Worm (Caenorhabditis elegans): Measurements from ENCODE around the gene ubc-18.

ce11 chrIII:7045643-7046042, 22.7 kb downstream of the ubc-18 start, which contains the start of gene R01H2.7:
- TF ChIP-seq nhr-237 (tag; optimal IDR thresholded peaks at IDR 0.05) (no peak), unc-62 (GFP tag; optimal IDR thresholded peaks at IDR 0.05) (no peak), nhr-28 (tag; optimal IDR thresholded peaks at IDR 0.05) (no peak), nhr-76 (tag; optimal IDR thresholded peaks at IDR 0.05) (no peak), ztf-11 (tag; optimal IDR thresholded peaks at IDR 0.05) (no peak), blmp-1 (tag; optimal IDR thresholded peaks at IDR 0.05) (no peak), ham-2 (GFP tag; optimal IDR thresholded peaks at IDR 0.05) (no peak)

Measured in whole organism, mixed stage, embryonic.